Fruit fly (Drosophila melanogaster) whole organism, larva: ENCODE measurements around the gene CG13375.

Source experiments
- noc ChIP-seq: fragments of 200-800 bp; sonication (Bioruptor generic); optimal IDR thresholded peaks from 3 replicates; lab custom pipeline; 2019; ENCODE audit warnings: missing biosample characterization, mild to moderate bottlenecking, missing genetic modification characterization, moderate library complexity

Gene CG13375

DNA sequence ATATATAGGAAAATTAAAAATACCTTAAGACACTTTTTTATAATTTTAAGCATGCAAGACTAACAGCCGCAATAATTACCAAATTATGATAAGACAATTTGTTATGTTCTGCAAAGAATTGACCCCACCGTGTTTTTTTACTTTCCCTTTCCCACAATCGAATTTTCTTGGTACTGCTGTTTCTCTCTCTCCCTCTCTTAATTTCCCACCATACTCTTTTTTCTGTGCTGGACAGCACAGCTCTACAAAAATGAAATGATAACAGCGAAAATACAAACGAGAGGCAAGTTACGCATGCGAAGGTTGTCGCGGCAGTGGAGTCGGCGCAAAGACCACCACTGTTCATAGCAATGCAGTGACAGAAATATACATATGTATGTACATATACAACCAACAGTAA, 16.9 kb downstream of the CG13375 start:
- no peak for TF ChIP-seq noc (tag; lab: Kevin White, UChicago)

DNA sequence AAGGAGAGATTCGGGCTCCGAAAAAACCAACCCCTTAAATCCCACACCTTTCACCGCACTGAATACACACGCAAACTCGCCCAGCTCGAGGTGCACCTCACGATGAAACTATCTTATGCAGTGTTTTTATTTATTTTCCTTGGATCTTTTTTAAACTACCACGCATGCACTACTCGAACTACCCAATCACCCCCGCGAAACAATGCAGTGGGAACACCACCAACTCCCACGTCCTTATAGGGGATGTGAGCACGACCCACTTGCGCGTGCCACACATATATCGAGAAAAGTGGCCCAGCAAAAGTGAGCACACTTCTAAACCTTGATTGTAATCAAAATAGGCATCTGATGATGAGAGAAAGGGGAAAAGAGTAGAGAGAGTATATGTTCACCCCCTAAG, 18.2 kb downstream of the CG13375 start:
- TF ChIP-seq noc (tag; lab: Kevin White, UChicago): no peak

DNA sequence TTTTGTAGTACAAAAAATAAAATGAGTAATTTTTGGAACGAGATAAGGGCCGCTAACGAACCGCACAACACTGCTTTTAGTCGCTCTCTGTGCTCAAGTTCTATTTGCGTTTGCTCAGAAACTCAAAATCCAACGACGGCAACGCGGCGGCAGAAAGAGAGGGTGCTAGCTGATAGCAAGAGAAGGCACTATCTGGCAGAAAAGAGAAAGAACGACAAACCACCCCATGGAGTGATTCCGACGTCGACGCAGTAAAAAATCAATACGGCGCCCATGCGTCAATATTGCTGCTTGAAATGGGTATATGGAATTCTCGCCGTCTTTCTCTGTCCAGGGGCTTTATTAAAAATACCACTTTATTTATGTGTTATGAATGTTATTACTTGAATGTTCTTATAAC, 18.7 kb downstream of the CG13375 start:
- TF ChIP-seq noc (tag; lab: Kevin White, UChicago): no peak

DNA sequence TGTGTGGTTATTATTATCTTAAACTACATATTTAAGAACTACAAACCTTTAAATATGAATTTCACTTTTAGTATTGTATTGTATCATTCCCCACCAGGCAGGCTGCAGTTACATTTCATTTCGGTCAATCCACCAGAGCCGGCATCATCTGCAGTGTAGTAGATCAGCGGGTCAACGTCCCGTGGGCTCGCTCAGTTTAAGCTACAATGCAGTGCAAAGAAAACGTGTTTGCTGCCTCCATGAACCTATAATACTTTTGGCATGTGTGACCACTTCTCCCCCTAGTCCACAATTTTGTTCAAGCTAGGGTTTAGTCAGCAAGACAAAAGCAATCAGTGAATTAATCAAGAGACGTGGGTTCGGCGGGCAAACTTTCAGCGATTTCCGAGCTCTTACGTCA, 26.8 kb downstream of the CG13375 start:
- TF ChIP-seq noc (tag; lab: Kevin White, UChicago): no peak

DNA sequence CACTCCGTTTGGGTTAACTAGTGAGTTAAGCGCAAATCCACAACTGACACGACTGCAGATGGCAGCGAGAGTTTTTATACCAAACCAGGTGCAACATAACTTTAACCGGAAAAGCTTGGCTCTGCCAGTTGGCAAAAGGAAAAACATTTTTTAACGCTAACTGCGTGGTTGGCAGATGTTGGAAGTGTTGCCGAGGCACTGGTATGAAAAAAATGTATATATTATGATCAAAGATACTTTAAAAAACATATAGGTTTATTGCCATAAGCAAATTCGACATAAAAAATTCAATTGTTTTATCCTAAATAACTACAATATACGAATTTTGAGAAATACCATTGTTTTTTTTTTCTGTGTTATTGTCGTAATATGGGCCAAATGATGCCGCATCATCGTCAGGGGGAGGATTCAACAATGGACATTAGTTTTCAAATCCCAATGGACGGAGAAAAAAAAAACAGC, 27.8 kb downstream of the CG13375 start, which contains the start of gene CG13376:
Gene CG13376 (minus strand): TSS at position 51 of the 462 bp plus-strand sequence.
- TF ChIP-seq noc (tag; lab: Kevin White, UChicago): no peak

DNA sequence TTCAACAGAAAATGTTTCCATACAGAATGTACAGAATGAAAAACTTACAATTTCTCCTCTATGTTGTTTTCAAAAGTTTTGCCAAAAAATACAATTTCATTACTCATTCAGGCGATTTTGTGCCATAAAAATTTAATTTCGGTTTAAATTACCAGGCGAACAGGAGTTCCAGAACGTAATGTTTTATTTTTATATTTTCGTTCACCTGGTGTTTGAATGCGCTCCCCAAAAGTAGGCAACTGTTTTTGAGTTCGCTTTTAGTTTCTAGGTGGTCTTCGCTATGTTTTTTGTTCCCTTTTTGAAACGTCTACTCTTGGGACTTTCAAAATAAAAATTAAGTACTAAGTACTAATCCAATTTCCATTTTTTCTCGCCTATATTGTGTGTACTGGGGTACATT, 29.1 kb downstream of the CG13375 start:
- no peak for TF ChIP-seq noc (tag; lab: Kevin White, UChicago)

DNA sequence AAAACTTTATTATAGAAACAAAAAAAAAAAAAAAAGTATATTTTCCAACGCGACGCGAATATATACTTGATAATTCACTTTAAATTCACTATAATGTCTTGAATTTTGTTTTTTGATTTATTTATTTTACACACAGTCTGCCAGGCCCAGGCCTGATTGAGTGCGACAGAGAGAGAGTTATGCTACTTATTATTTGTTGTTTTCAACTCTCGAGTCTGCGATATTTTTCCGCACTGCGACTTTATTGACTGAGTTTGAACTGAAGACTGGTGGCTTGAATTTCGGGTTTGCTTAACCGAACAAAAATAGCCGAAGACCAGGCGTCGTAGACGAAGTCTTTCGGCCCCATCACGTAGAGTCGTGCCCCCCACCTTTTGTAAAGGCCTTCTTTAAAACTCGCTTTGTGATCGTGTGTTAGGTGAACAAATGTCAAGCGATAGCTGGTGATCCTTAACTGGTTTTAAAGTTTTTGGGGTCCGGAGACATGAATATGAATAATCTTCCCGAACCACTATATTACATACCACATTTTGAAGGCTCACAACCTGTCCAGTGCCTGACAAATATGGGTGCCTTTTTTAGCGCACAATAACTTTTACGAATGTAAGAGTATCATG, 30.9 kb downstream of the CG13375 start, which contains the start of gene CG13377:
Gene CG13377 (minus strand): TSS at position 272 of the 617 bp plus-strand sequence.
- no peak for TF ChIP-seq noc (tag; lab: Kevin White, UChicago)

DNA sequence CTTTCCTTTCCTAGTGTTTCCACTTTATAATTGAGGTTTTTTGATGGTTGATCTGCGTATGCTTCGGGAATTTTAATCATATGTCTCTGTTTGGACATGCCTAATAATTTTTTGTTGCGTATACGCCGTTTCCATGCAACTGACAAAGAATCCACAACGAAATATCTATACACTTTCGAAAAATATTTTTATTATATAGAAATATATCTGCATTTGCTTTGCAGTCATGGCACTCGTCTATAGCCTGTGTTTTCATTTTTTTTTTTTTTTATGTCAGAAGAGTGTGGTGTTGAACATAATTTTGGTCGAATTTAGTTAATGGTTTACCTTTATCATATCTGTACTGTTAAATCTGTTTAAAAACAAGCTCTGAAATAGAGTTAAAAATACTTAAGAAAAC, 31.9 kb downstream of the CG13375 start:
- TF ChIP-seq noc (tag; lab: Kevin White, UChicago): no peak

DNA sequence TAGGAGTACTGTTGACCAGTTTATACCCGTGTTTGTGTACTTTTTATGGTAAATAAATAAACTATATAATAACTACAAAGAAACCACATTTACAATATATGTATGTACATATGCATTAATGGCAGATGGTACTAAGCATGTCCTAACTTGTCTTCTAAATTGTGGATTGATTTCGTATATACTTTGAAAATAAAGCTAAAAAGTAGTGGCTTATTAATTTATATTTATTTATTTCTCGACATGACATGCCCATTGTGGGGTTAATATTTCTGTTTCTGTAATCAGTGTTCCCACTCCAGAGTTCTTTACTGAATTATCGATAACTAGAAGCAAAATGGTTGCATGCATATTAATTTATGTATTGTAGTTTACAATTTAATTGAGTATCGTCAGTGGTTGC, 39.4 kb downstream of the CG13375 start, which contains the start of gene cin:
Gene cin (plus strand): TSS at position 306 of the 400 bp plus-strand sequence.
- peak; percentile 57 for TF ChIP-seq noc (tag; lab: Kevin White, UChicago)

DNA sequence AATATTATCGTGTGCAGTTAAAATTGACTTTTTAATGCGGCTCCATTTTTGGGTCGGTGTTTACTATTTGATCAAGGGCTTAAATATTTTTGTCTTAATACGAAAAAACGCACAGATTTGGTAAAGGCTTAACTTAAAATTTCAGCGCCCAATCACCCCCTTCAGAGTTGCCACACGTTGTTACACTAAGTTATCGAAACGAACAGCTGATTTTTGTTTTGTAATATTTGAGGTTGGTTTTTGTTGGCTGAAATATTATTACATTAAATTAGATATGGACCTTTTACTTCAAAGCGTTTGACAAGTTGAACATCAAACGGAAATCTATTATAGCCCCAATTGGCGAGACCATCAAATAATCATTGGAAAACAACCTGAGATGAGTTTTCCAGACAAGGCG, 40.1 kb downstream of the CG13375 start, which contains the start of gene CG42376:
Gene CG42376 (plus strand): TSS at position 187 of the 400 bp plus-strand sequence.
- TF ChIP-seq noc (tag; lab: Kevin White, UChicago): no peak

DNA sequence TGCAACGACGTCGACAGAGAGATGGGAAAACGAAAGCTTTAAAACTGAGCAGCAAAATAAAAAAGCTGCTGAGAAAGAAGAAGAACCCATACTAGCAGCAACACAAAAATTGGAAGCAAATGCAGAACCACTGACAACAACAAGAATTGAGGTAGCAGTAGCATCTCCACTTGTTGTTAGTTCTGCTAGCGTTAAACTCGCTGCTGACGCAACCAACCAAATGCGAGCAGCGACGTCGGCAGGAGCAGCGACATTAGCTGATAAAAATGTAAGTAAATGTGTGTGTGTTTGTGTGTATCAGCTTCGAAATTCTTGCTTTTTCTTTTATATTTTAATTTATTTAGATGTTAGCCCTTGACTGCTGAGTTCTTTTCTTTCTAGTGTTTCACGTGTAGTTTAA, 47.4 kb downstream of the CG13375 start:
- no peak for TF ChIP-seq noc (tag; lab: Kevin White, UChicago)

DNA sequence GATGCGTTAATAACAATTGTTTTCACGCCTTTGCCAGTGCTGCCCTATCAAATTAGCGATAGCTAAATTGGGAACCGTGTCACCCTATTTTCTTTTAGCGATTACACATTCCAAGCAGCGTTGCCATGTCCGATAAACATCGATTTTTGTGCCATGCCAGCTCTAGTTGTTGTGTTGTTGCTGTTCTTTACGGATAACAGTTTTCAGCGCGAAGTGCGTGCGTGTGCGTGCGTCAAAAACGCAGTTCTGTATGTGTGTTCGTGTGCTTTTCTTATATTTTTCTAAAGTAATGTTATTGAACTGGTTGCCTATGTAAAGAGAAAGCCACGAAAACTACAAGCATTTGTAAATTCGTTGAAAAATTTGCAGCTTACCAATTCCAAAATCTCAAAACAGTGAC, 49.0 kb downstream of the CG13375 start, which contains the start of the genes CG3038 and G9a:
Gene CG3038 (minus strand): TSS at position 55 of the 400 bp plus-strand sequence.
Gene G9a (plus strand): TSS at position 177 of the 400 bp plus-strand sequence.
- peak; percentile 26 for TF ChIP-seq noc (tag; lab: Kevin White, UChicago)
